Worm (Caenorhabditis elegans) whole organism, L2 larva: ENCODE results near the gene W08F4.13.

ENCODE experiments used
- C34F6.9 ChIP-seq: fragments of 150-350 bp; optimal IDR thresholded peaks from 2 replicates; lab custom pipeline; 2014; ENCODE audit warnings: missing biosample characterization, missing genetic modification characterization
- F13H6.1 ChIP-seq: sonication (generic microtip); optimal IDR thresholded peaks from 2 replicates; lab custom pipeline; 2016; ENCODE audit warnings: missing genetic modification characterization, missing compliant biosample characterization
- R02D3.7 ChIP-seq: fragments of 150-350 bp; optimal IDR thresholded peaks from 2 replicates; lab custom pipeline; 2014; ENCODE audit warnings: missing biosample characterization, missing genetic modification characterization
- egl-27 ChIP-seq: sonication (generic microtip); optimal IDR thresholded peaks from 3 replicates; lab custom pipeline; 2017; ENCODE audit warnings: missing biosample characterization, missing genetic modification reagents, missing genetic modification characterization
- elt-3 ChIP-seq: sonication (generic microtip); optimal IDR thresholded peaks from 2 replicates; lab custom pipeline; 2017; ENCODE audit warnings: missing biosample characterization, missing genetic modification characterization
- mdl-1 ChIP-seq, 2 experiments: fragments of 150-350 bp in 1 of 2; sonication (generic microtip) in 1 of 2; optimal IDR thresholded peaks; 2 replicates each; lab custom pipeline; 2017; ENCODE audit warnings: missing biosample characterization in 2 of 2, missing genetic modification characterization in 2 of 2
- nhr-10 ChIP-seq: sonication (generic microtip); optimal IDR thresholded peaks from 2 replicates; lab custom pipeline; 2017; ENCODE audit warnings: missing biosample characterization, missing genetic modification characterization
- nhr-237 ChIP-seq: fragments of 150-350 bp; optimal IDR thresholded peaks from 2 replicates; lab custom pipeline; 2014; ENCODE audit warnings: missing biosample characterization, missing genetic modification characterization
- nhr-77 ChIP-seq: fragments of 150-350 bp; optimal IDR thresholded peaks from 2 replicates; lab custom pipeline; 2014; ENCODE audit warnings: missing biosample characterization, missing genetic modification characterization
- skn-1 ChIP-seq: sonication (generic microtip); optimal IDR thresholded peaks from 2 replicates; lab custom pipeline; 2017; ENCODE audit warnings: missing biosample characterization, missing genetic modification characterization
- unc-55 ChIP-seq: fragments of 150-350 bp; sonication (generic microtip); optimal IDR thresholded peaks from 3 replicates; lab custom pipeline; 2014; ENCODE audit warnings: missing biosample characterization, missing genetic modification reagents, missing genetic modification characterization
- zag-1 ChIP-seq: fragments of 150-350 bp; optimal IDR thresholded peaks from 2 replicates; lab custom pipeline; 2014; ENCODE audit warnings: missing biosample characterization, missing genetic modification characterization
- ztf-4 ChIP-seq: fragments of 150-350 bp; optimal IDR thresholded peaks from 2 replicates; lab custom pipeline; 2014; ENCODE audit warnings: missing biosample characterization, missing genetic modification characterization

DNA sequence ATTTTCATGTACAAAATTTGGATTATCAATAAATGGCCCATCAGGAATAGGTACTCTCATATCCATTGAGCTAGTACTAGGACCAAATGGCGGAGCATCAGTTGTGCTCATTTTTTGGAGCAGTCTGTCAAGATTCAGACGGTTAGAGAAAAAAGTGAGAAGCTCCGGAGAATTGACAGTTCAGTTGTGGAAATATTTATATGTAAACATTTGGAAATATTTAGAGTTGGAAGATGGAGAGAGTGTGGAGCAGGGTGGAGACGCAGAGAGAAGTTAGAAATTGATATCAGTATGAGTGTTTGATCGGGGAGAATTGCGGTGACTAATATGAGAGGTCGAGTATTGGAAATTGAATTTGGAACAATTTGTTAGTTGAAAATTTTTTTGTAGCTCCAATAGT, 36.5 kb downstream of the W08F4.13 start:
- TF ChIP-seq C34F6.9 (tag; lab: Kevin White, UChicago) (no peak), F13H6.1 (tag; lab: Kevin White, UChicago) (no peak), skn-1 (tag; lab: Kevin White, UChicago) (no peak), nhr-10 (tag; lab: Kevin White, UChicago) (no peak), R02D3.7 (tag; lab: Kevin White, UChicago) (no peak), elt-3 (no peak), unc-55 (no peak), nhr-237 (no peak), mdl-1 (tag; optimal IDR thresholded peaks at IDR 0.05; lab: Kevin White, UChicago) (no peak), nhr-77 (tag; lab: Kevin White, UChicago) (no peak), egl-27 (tag; lab: Kevin White, UChicago) (no peak), ztf-4 (tag; lab: Kevin White, UChicago) (no peak), zag-1 (tag; lab: Kevin White, UChicago) (no peak)
